Fruit fly (Drosophila melanogaster) whole organism, embryonic: Measurements from ENCODE around the gene CG16959.
A peak's percentile ranks its signal among the peaks of the same experiment; 100 is the strongest.

Source experiments
- Adf1 ChIP-seq: fragments of 200-800 bp; sonication (Bioruptor generic); IDR thresholded peaks from 2 replicates; pipeline ENCODE4 v1.3.6; 2022; ENCODE audit warnings: missing biosample characterization, missing genetic modification characterization
- Antp ChIP-seq: fragments of 200-800 bp; sonication (Bioruptor generic); optimal IDR thresholded peaks from 3 replicates; lab custom pipeline; 2016; ENCODE audit warnings: missing biosample characterization, missing genetic modification characterization
- Atf6 ChIP-seq: fragments of 200-800 bp; sonication (Bioruptor generic); IDR thresholded peaks from 2 replicates; pipeline ENCODE4 v1.3.6; 2022; ENCODE audit warnings: missing biosample characterization, missing genetic modification characterization
- Blimp-1 ChIP-seq: fragments of 200-800 bp; sonication (Bioruptor generic); optimal IDR thresholded peaks from 3 replicates; lab custom pipeline; 2018; ENCODE audit warnings: missing biosample characterization, missing genetic modification characterization, mild to moderate bottlenecking, moderate library complexity, missing genetic modification reagents
- CG10543 ChIP-seq: fragments of 200-800 bp; sonication (Bioruptor generic); optimal IDR thresholded peaks from 3 replicates; lab custom pipeline; 2017; ENCODE audit warnings: missing biosample characterization, mild to moderate bottlenecking, missing genetic modification characterization, moderate library complexity
- CG13287 ChIP-seq: fragments of 200-800 bp; sonication (Bioruptor generic); IDR thresholded peaks from 2 replicates; pipeline ENCODE4 v1.3.6; 2022; ENCODE audit warnings: missing biosample characterization, missing genetic modification characterization; ENCODE audit not compliant: partially characterized antibody
- CG15514 ChIP-seq: fragments of 200-800 bp; sonication (Bioruptor generic); optimal IDR thresholded peaks from 3 replicates; lab custom pipeline; 2017; ENCODE audit warnings: missing biosample characterization, missing genetic modification characterization, mild to moderate bottlenecking, moderate library complexity, missing genetic modification reagents
- CG1602 ChIP-seq: fragments of 200-800 bp; sonication (Bioruptor generic); optimal IDR thresholded peaks from 3 replicates; lab custom pipeline; 2016; ENCODE audit warnings: missing biosample characterization, missing genetic modification characterization
- CG1792 ChIP-seq: fragments of 200-800 bp; sonication (Bioruptor generic); optimal IDR thresholded peaks from 2 replicates; lab custom pipeline; 2016; ENCODE audit warnings: missing biosample characterization, missing genetic modification characterization
- CG3065 ChIP-seq: fragments of 200-800 bp; sonication (Bioruptor generic); optimal IDR thresholded peaks from 2 replicates; lab custom pipeline; 2016; ENCODE audit warnings: missing biosample characterization, missing genetic modification characterization
- CG4854 ChIP-seq: fragments of 200-800 bp; sonication (Bioruptor generic); optimal IDR thresholded peaks from 2 replicates; lab custom pipeline; 2016; ENCODE audit warnings: missing biosample characterization, missing genetic modification characterization, inconsistent platforms
- CG6683 ChIP-seq: fragments of 200-800 bp; sonication (Bioruptor generic); optimal IDR thresholded peaks from 2 replicates; lab custom pipeline; 2017; ENCODE audit warnings: missing biosample characterization, mild to moderate bottlenecking, missing genetic modification characterization, missing genetic modification reagents
- CG6765 ChIP-seq: fragments of 200-800 bp; sonication (Bioruptor generic); optimal IDR thresholded peaks from 3 replicates; lab custom pipeline; 2017; ENCODE audit warnings: missing biosample characterization, mild to moderate bottlenecking, missing genetic modification characterization
- CG7928 ChIP-seq: fragments of 200-800 bp; sonication (Bioruptor generic); optimal IDR thresholded peaks from 2 replicates; lab custom pipeline; 2017; ENCODE audit warnings: missing biosample characterization, mild to moderate bottlenecking, missing genetic modification characterization
- CG9932 ChIP-seq: fragments of 200-800 bp; sonication (Bioruptor generic); IDR thresholded peaks from 2 replicates; pipeline ENCODE4 v1.3.6; 2022; ENCODE audit warnings: missing biosample characterization, missing genetic modification characterization
- CHES-1-like ChIP-seq: fragments of 200-800 bp; sonication (Bioruptor generic); optimal IDR thresholded peaks from 2 replicates; lab custom pipeline; 2016; ENCODE audit warnings: missing biosample characterization, missing genetic modification characterization
- D19A ChIP-seq: fragments of 200-800 bp; optimal IDR thresholded peaks from 3 replicates; lab custom pipeline; 2019; ENCODE audit warnings: missing biosample characterization, mild to moderate bottlenecking, missing genetic modification characterization, moderate library complexity
- Dad ChIP-seq: fragments of 200-800 bp; sonication (Bioruptor generic); optimal IDR thresholded peaks from 3 replicates; lab custom pipeline; 2016; ENCODE audit warnings: missing biosample characterization, missing genetic modification characterization
- Dek ChIP-seq: fragments of 200-800 bp; sonication (Bioruptor generic); optimal IDR thresholded peaks from 3 replicates; lab custom pipeline; 2019; ENCODE audit warnings: missing biosample characterization, mild to moderate bottlenecking, missing genetic modification characterization, moderate library complexity
- Dip2 ChIP-seq: fragments of 200-800 bp; sonication (Bioruptor generic); IDR thresholded peaks from 2 replicates; pipeline ENCODE4 v1.3.6; 2022; ENCODE audit warnings: missing biosample characterization, missing genetic modification characterization
- Gug ChIP-seq: fragments of 200-800 bp; sonication (Bioruptor generic); IDR thresholded peaks from 4 replicates; pipeline ENCODE4 v1.3.6; 2022; ENCODE audit warnings: missing biosample characterization, missing genetic modification characterization
- HmgD ChIP-seq: fragments of 200-800 bp; sonication (Bioruptor generic); optimal IDR thresholded peaks from 3 replicates; lab custom pipeline; 2016; ENCODE audit warnings: missing biosample characterization, missing genetic modification characterization
- Hsf ChIP-seq: fragments of 200-800 bp; sonication (Bioruptor generic); optimal IDR thresholded peaks from 3 replicates; lab custom pipeline; 2016; ENCODE audit warnings: missing biosample characterization, missing genetic modification characterization
- Max ChIP-seq: fragments of 200-800 bp; sonication (Bioruptor generic); optimal IDR thresholded peaks from 2 replicates; lab custom pipeline; 2016; ENCODE audit warnings: missing biosample characterization, mild to moderate bottlenecking, missing genetic modification characterization
- Med ChIP-seq: fragments of 200-800 bp; sonication (Bioruptor generic); peaks from one replicate; lab custom pipeline; 2016; ENCODE audit warnings: missing biosample characterization, missing genetic modification characterization, mild to moderate bottlenecking, inconsistent platforms, moderate library complexity
- Meics ChIP-seq: fragments of 200-800 bp; sonication (Bioruptor generic); optimal IDR thresholded peaks from 2 replicates; lab custom pipeline; 2017; ENCODE audit warnings: missing biosample characterization, mild to moderate bottlenecking, missing genetic modification characterization
- NC2β ChIP-seq: fragments of 200-800 bp; sonication (Bioruptor generic); optimal IDR thresholded peaks from 2 replicates; lab custom pipeline; 2016; ENCODE audit warnings: missing biosample characterization, missing genetic modification characterization
- Oli ChIP-seq: fragments of 200-800 bp; sonication (Bioruptor generic); optimal IDR thresholded peaks from 2 replicates; lab custom pipeline; 2018; ENCODE audit warnings: missing biosample characterization, mild to moderate bottlenecking, missing genetic modification characterization, moderate library complexity
- abd-A ChIP-seq: fragments of 200-800 bp; sonication (Bioruptor generic); optimal IDR thresholded peaks from 3 replicates; lab custom pipeline; 2019; ENCODE audit warnings: missing biosample characterization, mild to moderate bottlenecking, missing genetic modification characterization, moderate library complexity
- ac ChIP-seq: fragments of 200-800 bp; sonication (Bioruptor generic); optimal IDR thresholded peaks from 3 replicates; lab custom pipeline; 2017; ENCODE audit warnings: missing biosample characterization, mild to moderate bottlenecking, missing genetic modification characterization
- aop ChIP-seq: fragments of 200-800 bp; sonication (Bioruptor generic); IDR thresholded peaks from 2 replicates; pipeline ENCODE4 v1.3.6; 2022; ENCODE audit warnings: missing biosample characterization, missing genetic modification characterization
- ap ChIP-seq: fragments of 200-800 bp; sonication (Bioruptor generic); IDR thresholded peaks from 2 replicates; pipeline ENCODE4 v1.3.6; 2022; ENCODE audit warnings: missing biosample characterization, missing genetic modification characterization
- btn ChIP-seq: fragments of 200-800 bp; sonication (Bioruptor generic); optimal IDR thresholded peaks from 2 replicates; lab custom pipeline; 2016; ENCODE audit warnings: missing biosample characterization, missing genetic modification characterization
- ci ChIP-seq: fragments of 200-800 bp; sonication (Bioruptor generic); IDR thresholded peaks from 3 replicates; pipeline ENCODE4 v1.3.6; 2022; ENCODE audit warnings: missing biosample characterization, missing genetic modification characterization
- hb ChIP-seq: fragments of 200-800 bp; sonication (Bioruptor generic); IDR thresholded peaks from 3 replicates; pipeline ENCODE4 v1.3.6; 2022; ENCODE audit warnings: missing biosample characterization, missing genetic modification characterization; ENCODE audit not compliant: partially characterized antibody
- hkb ChIP-seq, 2 experiments: fragments of 200-800 bp in 1 of 2; fragments of >200 bp in 1 of 2; sonication (Bioruptor generic) in 1 of 2; IDR thresholded peaks in 1 of 2; optimal IDR thresholded peaks in 1 of 2; 2 replicates each; pipeline versions ENCODE4 v1.3.6 to Lab custom; 2017 to 2022; ENCODE audit warnings: missing biosample characterization in 1 of 2, missing genetic modification characterization in 1 of 2
- jing ChIP-seq: fragments of 200-800 bp; sonication (Bioruptor generic); optimal IDR thresholded peaks from 2 replicates; lab custom pipeline; 2018; ENCODE audit warnings: missing biosample characterization, mild to moderate bottlenecking, missing genetic modification characterization
- klu ChIP-seq: fragments of 200-800 bp; sonication (Bioruptor generic); IDR thresholded peaks from 2 replicates; pipeline ENCODE4 v1.3.6; 2022; ENCODE audit warnings: missing biosample characterization, missing genetic modification characterization
- nau ChIP-seq: fragments of 200-800 bp; sonication (Bioruptor generic); optimal IDR thresholded peaks from 3 replicates; lab custom pipeline; 2017; ENCODE audit warnings: missing biosample characterization, mild to moderate bottlenecking, missing genetic modification characterization, missing genetic modification reagents
- nerfin-1 ChIP-seq: fragments of 200-800 bp; sonication (Bioruptor generic); optimal IDR thresholded peaks from 3 replicates; lab custom pipeline; 2019; ENCODE audit warnings: missing biosample characterization, mild to moderate bottlenecking, missing genetic modification characterization, moderate library complexity
- nom ChIP-seq: fragments of 200-800 bp; sonication (Bioruptor generic); optimal IDR thresholded peaks from 2 replicates; lab custom pipeline; 2017; ENCODE audit warnings: missing biosample characterization, missing genetic modification characterization, mild to moderate bottlenecking, moderate library complexity, missing genetic modification reagents
- org-1 ChIP-seq: fragments of 200-800 bp; sonication (Bioruptor generic); optimal IDR thresholded peaks from 2 replicates; lab custom pipeline; 2017; ENCODE audit warnings: missing biosample characterization, missing genetic modification characterization
- pb ChIP-seq: fragments of 200-800 bp; sonication (Bioruptor generic); optimal IDR thresholded peaks from 3 replicates; lab custom pipeline; 2016; ENCODE audit warnings: missing biosample characterization, missing genetic modification characterization
- phol ChIP-seq: fragments of 200-800 bp; sonication (Bioruptor generic); optimal IDR thresholded peaks from 3 replicates; lab custom pipeline; 2018; ENCODE audit warnings: missing biosample characterization, mild to moderate bottlenecking, missing genetic modification characterization, moderate library complexity
- ranshi ChIP-seq: fragments of 200-800 bp; sonication (Bioruptor generic); IDR thresholded peaks from 2 replicates; pipeline ENCODE4 v1.3.6; 2022; ENCODE audit warnings: missing biosample characterization, missing genetic modification characterization
- shn ChIP-seq: fragments of 200-800 bp; sonication (Bioruptor generic); optimal IDR thresholded peaks from 3 replicates; lab custom pipeline; 2016; ENCODE audit warnings: missing biosample characterization, missing genetic modification characterization
- slbo ChIP-seq: fragments of 200-800 bp; sonication (Bioruptor generic); IDR thresholded peaks from 2 replicates; pipeline ENCODE4 v1.3.6; 2022; ENCODE audit warnings: missing biosample characterization, missing genetic modification characterization
- sna ChIP-seq: fragments of 200-800 bp; sonication (Bioruptor generic); IDR thresholded peaks from 2 replicates; pipeline ENCODE4 v1.3.6; 2022; ENCODE audit warnings: missing biosample characterization, missing genetic modification characterization; ENCODE audit not compliant: partially characterized antibody
- sob ChIP-seq: fragments of 200-800 bp; sonication (Bioruptor generic); IDR thresholded peaks from 2 replicates; pipeline ENCODE4 v1.3.6; 2022; ENCODE audit warnings: missing biosample characterization, missing genetic modification characterization
- stwl ChIP-seq: fragments of 200-800 bp; sonication (Bioruptor generic); optimal IDR thresholded peaks from 3 replicates; lab custom pipeline; 2018; ENCODE audit warnings: missing biosample characterization, mild to moderate bottlenecking, missing genetic modification characterization, moderate library complexity

The CG16959 gene

DNA sequence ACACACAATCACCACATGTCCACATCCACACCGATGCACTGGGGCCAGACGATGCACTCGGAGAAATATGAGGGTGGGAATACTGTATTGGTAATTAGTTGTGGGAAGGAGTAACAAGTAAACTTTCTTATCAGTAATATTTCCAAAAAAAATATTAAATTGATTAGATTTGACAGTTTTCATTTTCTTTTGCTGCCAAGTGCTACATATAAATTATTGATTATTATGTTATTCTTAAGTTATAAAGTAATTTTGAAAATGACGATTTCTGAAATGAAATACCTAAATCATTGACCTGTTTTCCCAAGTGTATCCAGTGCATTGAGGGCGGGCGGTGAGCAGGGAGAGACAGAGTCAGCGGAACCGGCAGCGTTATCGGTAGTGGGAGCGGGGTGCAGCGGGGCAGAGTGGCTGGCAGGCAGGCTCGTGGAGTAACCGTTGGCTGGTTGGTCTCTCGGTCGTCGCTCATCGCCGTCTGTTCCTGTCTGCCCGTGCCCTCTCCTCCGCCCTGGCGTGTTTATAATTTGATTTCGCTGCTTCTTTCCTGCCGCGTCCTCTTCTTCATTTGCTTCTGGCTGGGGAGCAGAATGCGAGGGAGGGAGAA is 17.2 kb downstream of the CG16959 start (continued):
- TF ChIP-seq CG1792 = no peak
- TF ChIP-seq ap = no peak
- TF ChIP-seq Antp (GFP tag; lab: Kevin White, UChicago) = no peak
- TF ChIP-seq CG1602 (GFP tag; lab: Kevin White, UChicago) = peak; percentile 43
- no peak for TF ChIP-seq aop (GFP tag; lab: Robert Waterston, UW)
- TF ChIP-seq sna (GFP tag; lab: Robert Waterston, UW) = no peak
- no peak for TF ChIP-seq klu
- TF ChIP-seq D19A (tag; lab: Kevin White, UChicago) = peak; percentile 62
- TF ChIP-seq stwl (tag; lab: Kevin White, UChicago) = no peak
- peak; percentile 14 for TF ChIP-seq Max (GFP tag; lab: Kevin White, UChicago)
- TF ChIP-seq sob (GFP tag; lab: Robert Waterston, UW) = no peak
- TF ChIP-seq Meics (GFP tag; lab: Kevin White, UChicago) = peak; percentile 35
- TF ChIP-seq Atf6 (GFP tag; lab: Robert Waterston, UW) = no peak
- TF ChIP-seq CG10543 (GFP tag; lab: Kevin White, UChicago) = no peak
- peak; percentile 63 for TF ChIP-seq Oli (tag; lab: Kevin White, UChicago)
- TF ChIP-seq CG9932 = no peak
- no peak for TF ChIP-seq Adf1 (GFP tag; lab: Robert Waterston, UW)
- no peak for TF ChIP-seq NC2β (GFP tag; lab: Kevin White, UChicago)
- no peak for TF ChIP-seq nau
- no peak for TF ChIP-seq CG13287
- TF ChIP-seq CG6765 = no peak
- peak; percentile 15 for TF ChIP-seq Med (GFP tag; lab: Kevin White, UChicago)
- no peak for TF ChIP-seq abd-A (tag; lab: Kevin White, UChicago)
- TF ChIP-seq CHES-1-like (GFP tag; lab: Kevin White, UChicago) = no peak
- peak; percentile 65 for TF ChIP-seq Blimp-1 (GFP tag; lab: Kevin White, UChicago)
- no peak for TF ChIP-seq ranshi (GFP tag; lab: Robert Waterston, UW)
- TF ChIP-seq Hsf = peak; percentile 10
- TF ChIP-seq hb (GFP tag; lab: Robert Waterston, UW) = no peak
- TF ChIP-seq CG7928 (GFP tag; lab: Kevin White, UChicago) = no peak
- TF ChIP-seq phol (tag; lab: Kevin White, UChicago) = peak; percentile 65
- no peak for TF ChIP-seq CG15514 (GFP tag; lab: Kevin White, UChicago)
- TF ChIP-seq nerfin-1 (tag; lab: Kevin White, UChicago) = peak; percentile 30
- TF ChIP-seq pb (GFP tag; lab: Kevin White, UChicago) = no peak
- no peak for TF ChIP-seq ac (GFP tag; lab: Kevin White, UChicago)
- TF ChIP-seq Dek (tag; lab: Kevin White, UChicago) = no peak
- no peak for TF ChIP-seq btn (GFP tag; lab: Kevin White, UChicago)
- no peak for TF ChIP-seq hkb (optimal IDR thresholded peaks at IDR 0.05; lab: Kevin White, UChicago)
- peak; percentile 14; the same call in 1 of the 2 replicates for TF ChIP-seq hkb (GFP tag; IDR thresholded peaks at IDR 0.05; lab: Robert Waterston, UW)
- TF ChIP-seq jing = no peak
- TF ChIP-seq org-1 (GFP tag; lab: Kevin White, UChicago) = peak; percentile 46
- no peak for TF ChIP-seq slbo (GFP tag; lab: Robert Waterston, UW)
- TF ChIP-seq Dad = no peak
- no peak for TF ChIP-seq Dip2 (GFP tag; lab: Robert Waterston, UW)
- TF ChIP-seq CG4854 (GFP tag; lab: Kevin White, UChicago) = no peak
- no peak for TF ChIP-seq shn (GFP tag; lab: Kevin White, UChicago)
- peak; percentile 3 for TF ChIP-seq CG6683 (GFP tag; lab: Kevin White, UChicago)
- TF ChIP-seq HmgD (GFP tag; lab: Kevin White, UChicago) = no peak
- TF ChIP-seq Gug (GFP tag; lab: Robert Waterston, UW) = peak; percentile 5; the same call in 1 of the 4 replicates
- TF ChIP-seq ci (GFP tag; lab: Robert Waterston, UW) = peak; percentile 36; the same call in 1 of the 3 replicates
- TF ChIP-seq nom = peak; percentile 89
- TF ChIP-seq CG3065 (GFP tag; lab: Kevin White, UChicago) = no peak
